Fruit fly (Drosophila melanogaster): ENCODE measurements around the gene amd.

The amd gene

DNA sequence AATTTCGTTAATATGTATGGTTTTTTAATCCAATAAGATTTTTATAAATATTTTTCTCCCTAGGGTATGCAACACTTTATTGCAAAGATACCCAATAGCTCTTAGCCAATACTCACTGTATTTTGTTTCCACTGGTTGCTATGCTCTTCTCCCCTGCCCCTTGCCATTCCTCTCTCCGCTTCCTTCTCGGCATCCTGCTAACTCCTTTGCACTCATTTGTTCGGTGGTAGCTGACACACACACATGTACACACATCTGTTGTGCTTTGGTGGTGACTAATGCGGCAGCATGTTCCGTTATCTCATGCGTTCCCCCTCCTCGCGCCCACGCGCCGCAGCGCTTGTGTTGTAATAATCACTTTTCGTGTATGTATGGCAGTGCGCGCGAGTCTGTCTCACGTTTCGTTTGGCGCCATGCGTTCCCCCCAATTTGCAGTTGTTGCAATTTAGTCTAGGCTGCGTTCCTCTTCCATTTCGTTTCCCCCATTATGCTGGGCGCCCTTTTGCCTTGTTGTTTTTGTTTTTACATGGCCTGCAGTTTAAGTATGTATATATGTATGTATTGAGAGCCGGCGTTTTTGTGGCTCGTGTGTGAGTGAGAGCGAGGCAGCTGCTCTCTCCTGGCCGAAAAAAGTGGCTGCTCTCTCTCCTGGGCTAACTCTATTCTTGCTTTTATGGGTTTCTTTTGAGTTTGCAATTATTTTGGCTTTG, 25.0 kb downstream of the amd start, which contains the start of gene Polr1D (continued):
- peak; percentile 78 for TF ChIP-seq CG15479 (GFP tag; optimal IDR thresholded peaks at IDR 0.05)
- peak; percentile 99 for TF ChIP-seq chinmo (GFP tag; IDR thresholded peaks at IDR 0.05; ENCODE audit: partially characterized antibody)
- no peak for TF ChIP-seq lov (optimal IDR thresholded peaks at IDR 0.05)
- TF ChIP-seq lov (GFP tag; IDR thresholded peaks at IDR 0.05), result peak; percentile 66; the same call in 1 of the 3 replicates
- TF ChIP-seq psq (GFP tag; optimal IDR thresholded peaks at IDR 0.05), result no peak
- peak; percentile 26 for TF ChIP-seq HmgD (GFP tag; optimal IDR thresholded peaks at IDR 0.05)
- TF ChIP-seq CG9727 (GFP tag; optimal IDR thresholded peaks at IDR 0.05), result peak; percentile 38
- no peak for TF ChIP-seq CG12236 (GFP tag; optimal IDR thresholded peaks at IDR 0.05)
- peak; percentile 12; the same call in 1 of the 2 replicates for TF ChIP-seq klu (GFP tag; IDR thresholded peaks at IDR 0.05)
- TF ChIP-seq scrt (GFP tag; optimal IDR thresholded peaks at IDR 0.05), result peak; percentile 85
- TF ChIP-seq CG18262 (tag; optimal IDR thresholded peaks at IDR 0.05), result peak; percentile 19
- peak; percentile 35 for TF ChIP-seq CG12659 (GFP tag; optimal IDR thresholded peaks at IDR 0.05)
- TF ChIP-seq CG1602 (GFP tag; optimal IDR thresholded peaks at IDR 0.05), result peak; percentile 7
- no peak for TF ChIP-seq Drgx (GFP tag; IDR thresholded peaks at IDR 0.05)
- TF ChIP-seq dm (GFP tag; optimal IDR thresholded peaks at IDR 0.05), result peak; percentile 47
- TF ChIP-seq sisA (GFP tag; IDR thresholded peaks at IDR 0.05), result 0 out of 2 replicates have a peak, but pooled peaks have one; percentile 16
- peak; percentile 97 for TF ChIP-seq crol (GFP tag; IDR thresholded peaks at IDR 0.05)
- TF ChIP-seq Lpt (GFP tag; optimal IDR thresholded peaks at IDR 0.05), result peak; percentile 71
- peak; percentile 24 for TF ChIP-seq dmrt99B (tag; optimal IDR thresholded peaks at IDR 0.05)
- peak; percentile 24 for TF ChIP-seq nmo (GFP tag; optimal IDR thresholded peaks at IDR 0.05)
- peak; percentile 95 for TF ChIP-seq sr (GFP tag; IDR thresholded peaks at IDR 0.05)
- peak; percentile 17 for TF ChIP-seq CG10431 (GFP tag; optimal IDR thresholded peaks at IDR 0.05)
- peak; percentile 51 for TF ChIP-seq CG15269 (tag; optimal IDR thresholded peaks at IDR 0.05)
- TF ChIP-seq seq (GFP tag; IDR thresholded peaks at IDR 0.05), result peak; percentile 62
- TF ChIP-seq bbx (GFP tag; IDR thresholded peaks at IDR 0.05; ENCODE audit: partially characterized antibody), result peak; percentile 57
- no peak for TF ChIP-seq Fer3 (tag; optimal IDR thresholded peaks at IDR 0.05)
- TF ChIP-seq Kr (GFP tag; optimal IDR thresholded peaks at IDR 0.05), result peak; percentile 69
- TF ChIP-seq bab2 (GFP tag; optimal IDR thresholded peaks at IDR 0.05), result no peak
- TF ChIP-seq kni (GFP tag; optimal IDR thresholded peaks at IDR 0.05), result peak; percentile 92
- no peak for TF ChIP-seq CG18011 (GFP tag; optimal IDR thresholded peaks at IDR 0.05)
- TF ChIP-seq Hsf (GFP tag; optimal IDR thresholded peaks at IDR 0.05), result no peak
- TF ChIP-seq Nf-YC (tag; optimal IDR thresholded peaks at IDR 0.05), result peak; percentile 3
- peak; percentile 79 for TF ChIP-seq z (GFP tag; IDR thresholded peaks at IDR 0.05)
- no peak for TF ChIP-seq repo (GFP tag; optimal IDR thresholded peaks at IDR 0.05)
- 0 out of 3 replicates have a peak, but pooled peaks have one; percentile 12 for TF ChIP-seq CG14050 (GFP tag; IDR thresholded peaks at IDR 0.05)
- peak; percentile 74 for TF ChIP-seq Rfx (GFP tag; IDR thresholded peaks at IDR 0.05)
- TF ChIP-seq CG2889 (GFP tag; IDR thresholded peaks at IDR 0.05), result no peak
- TF ChIP-seq row (GFP tag; IDR thresholded peaks at IDR 0.05), result peak; percentile 67
- TF ChIP-seq GATAe (GFP tag; conservative IDR thresholded peaks at IDR 0.05), result no peak
- TF ChIP-seq so (GFP tag; IDR thresholded peaks at IDR 0.05), result peak; percentile 60; the same call in 1 of the 3 replicates
- TF ChIP-seq sqz (GFP tag; optimal IDR thresholded peaks at IDR 0.05), result peak; percentile 40
- peak; percentile 19 for TF ChIP-seq chn (GFP tag; optimal IDR thresholded peaks at IDR 0.05)
- TF ChIP-seq Meics (GFP tag; optimal IDR thresholded peaks at IDR 0.05), result no peak
- peak; percentile 43 for TF ChIP-seq CG10543 (GFP tag; optimal IDR thresholded peaks at IDR 0.05)
- no peak for TF ChIP-seq tin (GFP tag; optimal IDR thresholded peaks at IDR 0.05)
- no peak for TF ChIP-seq Nf-YA (GFP tag; IDR thresholded peaks at IDR 0.05)
- TF ChIP-seq CG12299 (tag; optimal IDR thresholded peaks at IDR 0.05), result peak; percentile 54
- TF ChIP-seq lab (GFP tag; optimal IDR thresholded peaks at IDR 0.05), result peak; percentile 28
- TF ChIP-seq cad (GFP tag; optimal IDR thresholded peaks at IDR 0.05), result peak; percentile 79
- no peak for TF ChIP-seq Atf3 (GFP tag; optimal IDR thresholded peaks at IDR 0.05)
